Fruit fly (Drosophila melanogaster) whole organism, embryonic: Measurements from ENCODE around the gene CG10055.

Experiments used
- CG16813 ChIP-seq: fragments of 200-800 bp; sonication (Bioruptor generic); IDR thresholded peaks from 3 replicates; pipeline ENCODE4 v1.3.6; 2022; ENCODE audit warnings: missing biosample characterization, missing genetic modification characterization; ENCODE audit not compliant: partially characterized antibody
- CG34224 ChIP-seq: fragments of 200-800 bp; sonication (Bioruptor generic); IDR thresholded peaks from 3 replicates; pipeline ENCODE4 v1.3.6; 2022; ENCODE audit warnings: missing biosample characterization, missing genetic modification characterization; ENCODE audit not compliant: partially characterized antibody
- Stat92E ChIP-seq, 3 experiments: fragments of >200 bp in 2 of 3; fragments of 200-800 bp in 1 of 3; sonication (Bioruptor generic) in 1 of 3; optimal IDR thresholded peaks; 2 replicates each; lab custom pipeline; 2017 to 2019; ENCODE audit warnings: missing biosample characterization in 3 of 3, missing genetic modification characterization in 3 of 3, mild to moderate bottlenecking in 1 of 3, moderate library complexity in 1 of 3
- bowl ChIP-seq: fragments of 200-800 bp; sonication (Bioruptor generic); IDR thresholded peaks from 2 replicates; pipeline ENCODE4 v1.3.6; 2022; ENCODE audit warnings: missing biosample characterization, missing genetic modification characterization

The CG10055 gene

DNA sequence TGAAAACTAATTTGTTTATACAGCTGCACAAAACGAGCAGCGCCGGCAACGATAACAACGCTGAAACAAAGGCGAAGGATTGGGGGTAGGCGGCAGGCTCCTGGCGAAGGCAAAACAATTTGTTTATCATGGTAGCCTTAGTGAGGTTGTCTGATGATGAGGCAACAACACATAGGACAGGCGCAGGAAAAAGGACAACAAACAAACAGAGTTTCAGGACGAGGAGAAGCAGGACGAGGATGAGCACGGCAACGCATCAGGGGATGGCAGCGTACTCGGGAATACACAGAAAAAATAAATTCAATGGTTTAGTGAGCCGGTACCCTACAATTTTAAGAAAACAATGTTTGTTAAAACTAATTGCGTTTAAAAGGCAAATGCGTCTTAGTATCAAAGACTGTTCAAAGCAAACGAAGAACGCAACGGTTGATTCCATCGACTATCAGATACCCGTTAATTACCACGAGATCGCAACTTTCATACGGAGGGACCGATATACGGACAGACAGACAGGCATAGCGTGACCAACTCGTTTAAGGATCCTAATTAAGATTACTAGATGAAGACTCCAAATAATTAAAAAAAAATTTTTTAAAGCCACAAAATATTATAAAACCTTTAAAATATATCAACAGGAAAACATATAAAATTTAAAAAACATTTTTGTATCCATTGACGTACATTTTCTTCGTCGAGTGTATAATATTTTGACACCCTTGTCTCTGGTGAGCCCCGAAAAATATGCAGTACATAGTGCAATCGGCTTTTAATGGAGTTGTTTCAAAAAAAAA, 51.6 kb downstream of the CG10055 start (continued):
- TF ChIP-seq CG16813 (GFP tag; lab: Robert Waterston, UW) (no peak), bowl (GFP tag; lab: Robert Waterston, UW) (no peak), Stat92E (GFP tag; optimal IDR thresholded peaks at IDR 0.05; lab: Kevin White, UChicago) (no peak), CG34224 (GFP tag; lab: Robert Waterston, UW) (no peak)
